Worm (Caenorhabditis elegans) whole organism, L4 larva: ENCODE results near the gene srt-6.

ENCODE experiments used
- F49E8.2 ChIP-seq: sonication (generic microtip); optimal IDR thresholded peaks from 2 replicates; lab custom pipeline; 2016; ENCODE audit warnings: missing compliant biosample characterization, mild to moderate bottlenecking, missing genetic modification characterization, borderline replicate concordance
- aha-1 ChIP-seq: fragments of 150-350 bp; peaks from one replicate; lab custom pipeline; 2014; ENCODE audit warnings: missing biosample characterization, missing genetic modification characterization
- aly-2 ChIP-seq: sonication (generic microtip); optimal IDR thresholded peaks from 2 replicates; lab custom pipeline; 2018; ENCODE audit warnings: missing biosample characterization, missing genetic modification characterization
- arid-1 ChIP-seq: fragments of 200-800 bp; sonication (Bioruptor generic); conservative IDR thresholded peaks from 2 replicates; pipeline ENCODE4 v1.3.6; 2022; ENCODE audit warnings: missing genetic modification reagents, missing genetic modification characterization, missing compliant biosample characterization
- cey-2 ChIP-seq: sonication (generic microtip); optimal IDR thresholded peaks from 3 replicates; lab custom pipeline; 2017; ENCODE audit warnings: missing genetic modification characterization, mild to moderate bottlenecking, missing compliant biosample characterization, antibody characterized with exemption, borderline replicate concordance; ENCODE audit not compliant: insufficient read depth
- egl-27 ChIP-seq: sonication (generic microtip); optimal IDR thresholded peaks from 3 replicates; lab custom pipeline; 2017; ENCODE audit warnings: missing biosample characterization, missing genetic modification reagents, missing genetic modification characterization
- lin-39 ChIP-seq: fragments of 150-350 bp; optimal IDR thresholded peaks from 2 replicates; lab custom pipeline; 2014; ENCODE audit warnings: missing biosample characterization, missing genetic modification reagents, missing genetic modification characterization
- lsy-2 ChIP-seq, 2 experiments: fragments of 150-350 bp in 1 of 2; sonication (generic microtip) in 1 of 2; optimal IDR thresholded peaks; 2 replicates each; lab custom pipeline; 2014 to 2017; ENCODE audit warnings: missing biosample characterization in 2 of 2, missing genetic modification characterization in 2 of 2
- nhr-11 ChIP-seq: fragments of 150-350 bp; optimal IDR thresholded peaks from 2 replicates; lab custom pipeline; 2014; ENCODE audit warnings: missing biosample characterization, missing genetic modification characterization
- nhr-25 ChIP-seq: sonication (generic microtip); optimal IDR thresholded peaks from 2 replicates; lab custom pipeline; 2017; ENCODE audit warnings: missing genetic modification characterization, mild to moderate bottlenecking, missing compliant biosample characterization, antibody characterized with exemption, moderate library complexity, borderline replicate concordance; ENCODE audit not compliant: insufficient read depth
- nhr-77 ChIP-seq: fragments of 150-350 bp; optimal IDR thresholded peaks from 2 replicates; lab custom pipeline; 2014; ENCODE audit warnings: missing biosample characterization, missing genetic modification characterization
- unc-130 ChIP-seq: sonication (generic microtip); optimal IDR thresholded peaks from 2 replicates; lab custom pipeline; 2016; ENCODE audit warnings: missing genetic modification reagents, missing genetic modification characterization, missing compliant biosample characterization
- unc-39 ChIP-seq: sonication (generic microtip); optimal IDR thresholded peaks from 2 replicates; lab custom pipeline; 2017; ENCODE audit warnings: missing biosample characterization, missing genetic modification characterization
- unc-62 ChIP-seq, 3 experiments: fragments of 150-350 bp in 1 of 3; sonication (generic microtip); optimal IDR thresholded peaks in 2 of 3; peaks in 1 of 3; 1 replicate in 1 of 3; 2 replicates in 2 of 3; lab custom pipeline; 2014 to 2017; ENCODE audit warnings: missing biosample characterization in 3 of 3, missing genetic modification characterization in 3 of 3, missing genetic modification reagents in 3 of 3, missing genotype in 1 of 3

ce11 chrV:7364951-7365350 is 43.7 kb downstream of the srt-6 start, which contains the start of gene exc-13:
- TF ChIP-seq unc-62 (GFP tag; optimal IDR thresholded peaks at IDR 0.05 in 1 of 2; lab: Kevin White, UChicago), result no peak
- no peak for TF ChIP-seq unc-62 (tag; optimal IDR thresholded peaks at IDR 0.05; lab: Kevin White, UChicago)
- no peak for TF ChIP-seq aly-2 (tag; lab: Kevin White, UChicago)
- TF ChIP-seq aha-1 (tag; lab: Kevin White, UChicago), result no peak
- TF ChIP-seq nhr-25, result no peak
- no peak for TF ChIP-seq nhr-11 (tag; lab: Kevin White, UChicago)
- no peak for TF ChIP-seq cey-2 (tag; lab: Kevin White, UChicago)
- no peak for TF ChIP-seq unc-130 (GFP tag; lab: Kevin White, UChicago)
- TF ChIP-seq arid-1 (GFP tag; lab: Robert Waterston, UW), result no peak
- no peak for TF ChIP-seq unc-39 (tag; lab: Kevin White, UChicago)
- no peak for TF ChIP-seq egl-27 (tag; lab: Kevin White, UChicago)
- no peak for TF ChIP-seq lsy-2 (tag; optimal IDR thresholded peaks at IDR 0.05; lab: Kevin White, UChicago)
- no peak for TF ChIP-seq F49E8.2
- TF ChIP-seq lin-39 (tag; lab: Kevin White, UChicago), result no peak
- no peak for TF ChIP-seq nhr-77 (tag; lab: Kevin White, UChicago)
